Worm (Caenorhabditis elegans) whole organism, L1 larva: ENCODE measurements around the gene C50E3.11.
A peak's percentile ranks its signal among the peaks of the same experiment; 100 is the strongest.

Experiments used
- C04F5.9 ChIP-seq: sonication (generic microtip); optimal IDR thresholded peaks from 2 replicates; lab custom pipeline; 2016; ENCODE audit warnings: missing genetic modification characterization, missing compliant biosample characterization
- C16A3.4 ChIP-seq: fragments of 150-350 bp; optimal IDR thresholded peaks from 2 replicates; lab custom pipeline; 2014; ENCODE audit warnings: missing biosample characterization, missing genetic modification characterization
- Y116A8C.19 ChIP-seq: sonication (generic microtip); optimal IDR thresholded peaks from 2 replicates; lab custom pipeline; 2016; ENCODE audit warnings: missing compliant biosample characterization, missing genetic modification characterization, borderline replicate concordance
- alr-1 ChIP-seq: fragments of 200-800 bp; sonication (Bioruptor generic); optimal IDR thresholded peaks from 2 replicates; lab custom pipeline; 2018; ENCODE audit warnings: borderline replicate concordance, mild to moderate bottlenecking, missing genetic modification characterization, missing compliant biosample characterization
- ama-1 ChIP-seq: fragments of 150-350 bp; optimal IDR thresholded peaks from 2 replicates; lab custom pipeline; 2014
- ceh-63 ChIP-seq: fragments of 200-800 bp; sonication (Bioruptor generic); optimal IDR thresholded peaks from 2 replicates; lab custom pipeline; 2018; ENCODE audit warnings: mild to moderate bottlenecking, missing genetic modification characterization, missing compliant biosample characterization
- ceh-8 ChIP-seq: fragments of 200-800 bp; sonication (Bioruptor generic); optimal IDR thresholded peaks from 2 replicates; lab custom pipeline; 2018; ENCODE audit warnings: mild to moderate bottlenecking, missing genetic modification characterization, moderate library complexity, missing compliant biosample characterization
- ceh-88 ChIP-seq: fragments of 200-800 bp; sonication (Bioruptor generic); IDR thresholded peaks from 2 replicates; pipeline ENCODE4 v1.3.6; 2022; ENCODE audit warnings: missing genetic modification characterization, missing compliant biosample characterization
- ceh-90 ChIP-seq: sonication (generic microtip); optimal IDR thresholded peaks from 2 replicates; lab custom pipeline; 2016; ENCODE audit warnings: missing genetic modification characterization, missing compliant biosample characterization
- ces-1 ChIP-seq: fragments of 150-350 bp; optimal IDR thresholded peaks from 2 replicates; lab custom pipeline; 2014; ENCODE audit warnings: missing biosample characterization, missing genetic modification reagents, missing genetic modification characterization
- dsc-1 ChIP-seq: sonication (generic microtip); optimal IDR thresholded peaks from 2 replicates; lab custom pipeline; 2016; ENCODE audit warnings: mild to moderate bottlenecking, missing genetic modification characterization, missing compliant biosample characterization
- efl-1 ChIP-seq, 4 experiments: fragments of 150-350 bp; optimal IDR thresholded peaks in 3 of 4; peaks in 1 of 4; 1 replicate in 1 of 4; 2 replicates in 3 of 4; lab custom pipeline; 2014; ENCODE audit warnings: missing biosample characterization in 2 of 4, missing genetic modification characterization in 2 of 4, missing genetic modification reagents in 2 of 4
- egl-27 ChIP-seq, 2 experiments: fragments of 150-350 bp in 1 of 2; sonication (generic microtip); optimal IDR thresholded peaks; 3 replicates each; lab custom pipeline; 2017 to 2018; ENCODE audit warnings: missing biosample characterization in 2 of 2, missing genetic modification characterization in 2 of 2, missing genetic modification reagents in 2 of 2
- elt-2 ChIP-seq: sonication (generic microtip); optimal IDR thresholded peaks from 2 replicates; lab custom pipeline; 2016; ENCODE audit warnings: missing genetic modification characterization, mild to moderate bottlenecking, inconsistent platforms, missing compliant biosample characterization, missing genetic modification reagents
- elt-3 ChIP-seq, 6 experiments: fragments of 150-350 bp in 1 of 6; sonication (generic microtip); optimal IDR thresholded peaks; 2 replicates each; lab custom pipeline; 2017 to 2018; ENCODE audit warnings: missing biosample characterization in 6 of 6, missing genetic modification characterization in 6 of 6, inconsistent platforms in 1 of 6
- ets-5 ChIP-seq: fragments of 200-800 bp; sonication (Bioruptor generic); IDR thresholded peaks from 2 replicates; pipeline ENCODE4 v1.3.6; 2022; ENCODE audit warnings: missing genetic modification characterization, missing compliant biosample characterization
- fkh-10 ChIP-seq: sonication (generic microtip); optimal IDR thresholded peaks from 2 replicates; lab custom pipeline; 2017; ENCODE audit warnings: missing biosample characterization, missing genetic modification reagents, missing genetic modification characterization
- fos-1 ChIP-seq: fragments of 150-350 bp; optimal IDR thresholded peaks from 2 replicates; lab custom pipeline; 2014; ENCODE audit warnings: missing biosample characterization, missing genetic modification characterization
- hlh-17 ChIP-seq: fragments of 200-800 bp; sonication (Bioruptor generic); optimal IDR thresholded peaks from 2 replicates; lab custom pipeline; 2018; ENCODE audit warnings: missing genetic modification characterization, mild to moderate bottlenecking, missing compliant biosample characterization, moderate library complexity, borderline replicate concordance
- hpl-2 ChIP-seq: fragments of 150-350 bp; optimal IDR thresholded peaks from 2 replicates; lab custom pipeline; 2014; ENCODE audit warnings: missing biosample characterization, missing genetic modification reagents, missing genetic modification characterization
- irx-1 ChIP-seq: sonication (generic microtip); optimal IDR thresholded peaks from 2 replicates; lab custom pipeline; 2016; ENCODE audit warnings: missing genetic modification characterization, missing compliant biosample characterization
- jun-1 ChIP-seq: fragments of 150-350 bp; optimal IDR thresholded peaks from 2 replicates; lab custom pipeline; 2014; ENCODE audit warnings: missing biosample characterization, missing genetic modification reagents, missing genetic modification characterization
- lin-14 ChIP-seq: fragments of 200-800 bp; sonication (Bioruptor generic); optimal IDR thresholded peaks from 2 replicates; lab custom pipeline; 2018; ENCODE audit warnings: mild to moderate bottlenecking, missing genetic modification characterization, moderate library complexity, missing compliant biosample characterization
- lin-15B ChIP-seq: fragments of 150-350 bp; sonication (generic microtip); optimal IDR thresholded peaks from 3 replicates; lab custom pipeline; 2014; ENCODE audit warnings: missing biosample characterization, missing genetic modification characterization
- lir-3 ChIP-seq: sonication (generic microtip); optimal IDR thresholded peaks from 2 replicates; lab custom pipeline; 2016; ENCODE audit warnings: mild to moderate bottlenecking, missing genetic modification characterization, moderate library complexity, missing compliant biosample characterization; ENCODE audit not compliant: poor library complexity
- mab-9 ChIP-seq: fragments of 200-800 bp; sonication (Bioruptor generic); IDR thresholded peaks from 2 replicates; pipeline ENCODE4 v1.3.6; 2022; ENCODE audit warnings: missing genetic modification reagents, missing genetic modification characterization, missing compliant biosample characterization
- mep-1 ChIP-seq: fragments of 150-350 bp; optimal IDR thresholded peaks from 2 replicates; lab custom pipeline; 2014; ENCODE audit warnings: missing biosample characterization, missing genetic modification characterization
- nhr-19 ChIP-seq: fragments of 200-800 bp; sonication (Bioruptor generic); conservative IDR thresholded peaks from 2 replicates; pipeline ENCODE4 v1.3.6; 2022; ENCODE audit warnings: missing genetic modification characterization, missing compliant biosample characterization
- nhr-20 ChIP-seq: sonication (generic microtip); optimal IDR thresholded peaks from 2 replicates; lab custom pipeline; 2016; ENCODE audit warnings: mild to moderate bottlenecking, missing genetic modification characterization, missing compliant biosample characterization
- nhr-47 ChIP-seq: sonication (generic microtip); optimal IDR thresholded peaks from 2 replicates; lab custom pipeline; 2016; ENCODE audit warnings: mild to moderate bottlenecking, missing genetic modification characterization, moderate library complexity, missing compliant biosample characterization
- nhr-71 ChIP-seq: sonication (generic microtip); optimal IDR thresholded peaks from 2 replicates; lab custom pipeline; 2016; ENCODE audit warnings: mild to moderate bottlenecking, missing genetic modification characterization, moderate library complexity, missing compliant biosample characterization
- nhr-76 ChIP-seq: sonication (generic microtip); optimal IDR thresholded peaks from 2 replicates; lab custom pipeline; 2017; ENCODE audit warnings: missing biosample characterization, missing genetic modification characterization
- nhr-85 ChIP-seq: sonication (generic microtip); peaks from one replicate; lab custom pipeline; 2016; ENCODE audit warnings: missing genetic modification characterization, inconsistent platforms, missing compliant biosample characterization
- pax-3 ChIP-seq: fragments of 200-800 bp; sonication (Bioruptor generic); optimal IDR thresholded peaks from 2 replicates; lab custom pipeline; 2018; ENCODE audit warnings: mild to moderate bottlenecking, missing genetic modification characterization, moderate library complexity, missing compliant biosample characterization
- pqm-1 ChIP-seq: sonication (generic microtip); optimal IDR thresholded peaks from 3 replicates; lab custom pipeline; 2017; ENCODE audit warnings: missing biosample characterization, missing genetic modification characterization
- rnt-1 ChIP-seq: sonication (generic microtip); optimal IDR thresholded peaks from 2 replicates; lab custom pipeline; 2016; ENCODE audit warnings: mild to moderate bottlenecking, missing genetic modification characterization, moderate library complexity, missing compliant biosample characterization
- skn-1 ChIP-seq: fragments of 150-350 bp; optimal IDR thresholded peaks from 2 replicates; lab custom pipeline; 2014; ENCODE audit warnings: missing biosample characterization, missing genetic modification characterization
- snpc-4 ChIP-seq: fragments of 150-350 bp; optimal IDR thresholded peaks from 2 replicates; lab custom pipeline; 2014; ENCODE audit warnings: missing biosample characterization, missing genetic modification characterization
- snu-23 ChIP-seq: sonication (generic microtip); optimal IDR thresholded peaks from 2 replicates; lab custom pipeline; 2016; ENCODE audit warnings: missing genetic modification characterization, missing compliant biosample characterization
- sox-4 ChIP-seq: sonication (generic microtip); optimal IDR thresholded peaks from 2 replicates; lab custom pipeline; 2016; ENCODE audit warnings: missing genetic modification characterization, missing compliant biosample characterization
- sptf-1 ChIP-seq: fragments of 150-350 bp; optimal IDR thresholded peaks from 2 replicates; lab custom pipeline; 2014; ENCODE audit warnings: missing biosample characterization, missing genetic modification characterization
- sup-37 ChIP-seq: fragments of 200-800 bp; sonication (Bioruptor generic); optimal IDR thresholded peaks from 2 replicates; lab custom pipeline; 2018; ENCODE audit warnings: mild to moderate bottlenecking, missing genetic modification characterization, missing compliant biosample characterization
- tbx-2 ChIP-seq: sonication (generic microtip); optimal IDR thresholded peaks from 2 replicates; lab custom pipeline; 2016; ENCODE audit warnings: missing genetic modification characterization, missing compliant biosample characterization
- tlp-1 ChIP-seq: fragments of 150-350 bp; optimal IDR thresholded peaks from 2 replicates; lab custom pipeline; 2014; ENCODE audit warnings: missing biosample characterization, missing genetic modification characterization
- unc-62 ChIP-seq: fragments of 150-350 bp; optimal IDR thresholded peaks from 2 replicates; lab custom pipeline; 2014; ENCODE audit warnings: missing biosample characterization, missing genetic modification reagents, missing genetic modification characterization
- unc-98 ChIP-seq: fragments of 200-800 bp; sonication (Bioruptor generic); IDR thresholded peaks from 2 replicates; pipeline ENCODE4 v1.3.6; 2022; ENCODE audit warnings: missing genetic modification characterization, missing compliant biosample characterization
- xbp-1 ChIP-seq: sonication (generic microtip); optimal IDR thresholded peaks from 2 replicates; lab custom pipeline; 2016; ENCODE audit warnings: missing genetic modification characterization, missing compliant biosample characterization
- ztf-11 ChIP-seq, 2 experiments: sonication (generic microtip); optimal IDR thresholded peaks; 2 replicates each; lab custom pipeline; 2016 to 2017; ENCODE audit warnings: missing genetic modification characterization in 2 of 2, missing biosample characterization in 1 of 2, missing compliant biosample characterization in 1 of 2
- ztf-4 ChIP-seq: fragments of 150-350 bp; optimal IDR thresholded peaks from 2 replicates; lab custom pipeline; 2014; ENCODE audit warnings: missing biosample characterization, missing genetic modification characterization

C50E3.11 gene

ce11 chrV:7580378-7580777 lies 22.9 kb downstream of the C50E3.11 start, which contains the start of gene ets-6 (continued):
- TF ChIP-seq skn-1 (tag; lab: Kevin White, UChicago): peak; percentile 25
- peak; percentile 76 for TF ChIP-seq nhr-71 (tag; lab: Kevin White, UChicago)
- TF ChIP-seq tbx-2 (tag; lab: Kevin White, UChicago): peak; percentile 54
- peak; percentile 55 for TF ChIP-seq xbp-1
- peak; percentile 27 for TF ChIP-seq C16A3.4 (tag; lab: Kevin White, UChicago)
- peak; percentile 70 for TF ChIP-seq nhr-47 (tag; lab: Kevin White, UChicago)
- no peak for TF ChIP-seq ces-1 (GFP tag; lab: Kevin White, UChicago)
- peak; percentile 75 to 77 for TF ChIP-seq efl-1 (optimal IDR thresholded peaks at IDR 0.05; lab: Kevin White, UChicago)
- TF ChIP-seq efl-1 (GFP tag; optimal IDR thresholded peaks at IDR 0.05 in 1 of 2; lab: Kevin White, UChicago): peak; percentile 67 to 96
- TF ChIP-seq ceh-88 (GFP tag; lab: Robert Waterston, UW): no peak

- TF ChIP-seq lin-14 (peak; percentile 66), unc-62 (no peak), sox-4 (tag; lab: Kevin White, UChicago) (no peak), ceh-8 (GFP tag; lab: Kevin White, UChicago) (peak; percentile 27), mab-9 (GFP tag; lab: Robert Waterston, UW) (no peak), elt-3 (tag; optimal IDR thresholded peaks at IDR 0.05; lab: Kevin White, UChicago) (peak in 2 of 6 experiments; percentile 23 to 35), snpc-4 (tag; lab: Kevin White, UChicago) (peak; percentile 41), Y116A8C.19 (tag; lab: Kevin White, UChicago) (no peak), nhr-19 (GFP tag; lab: Robert Waterston, UW) (peak; percentile 70), nhr-20 (tag; lab: Kevin White, UChicago) (peak; percentile 77), ztf-11 (tag; optimal IDR thresholded peaks at IDR 0.05; lab: Kevin White, UChicago) (peak in 1 of 2 experiments; percentile 33), pqm-1 (tag; lab: Kevin White, UChicago) (no peak), jun-1 (tag; lab: Kevin White, UChicago) (peak; percentile 30), mep-1 (peak; percentile 87), fkh-10 (no peak), egl-27 (tag; optimal IDR thresholded peaks at IDR 0.05; lab: Kevin White, UChicago) (no peak), nhr-76 (tag; lab: Kevin White, UChicago) (no peak), ztf-4 (tag; lab: Kevin White, UChicago) (no peak), pax-3 (tag; lab: Kevin White, UChicago) (no peak), alr-1 (tag; lab: Kevin White, UChicago) (no peak), xbp-1 (peak; percentile 72), ceh-63 (GFP tag; lab: Kevin White, UChicago) (no peak), lin-15B (tag; lab: Kevin White, UChicago) (peak; percentile 63), nhr-85 (tag; lab: Kevin White, UChicago) (peak; percentile 81), lir-3 (tag; lab: Kevin White, UChicago) (peak; percentile 18), C16A3.4 (tag; lab: Kevin White, UChicago) (peak; percentile 74), snu-23 (peak; percentile 84), fos-1 (peak; percentile 34), elt-2 (no peak), hlh-17 (GFP tag; lab: Kevin White, UChicago) (no peak), ces-1 (GFP tag; lab: Kevin White, UChicago) (no peak), tlp-1 (tag; lab: Kevin White, UChicago) (no peak), sup-37 (GFP tag; lab: Kevin White, UChicago) (no peak), C04F5.9 (tag; lab: Kevin White, UChicago) (no peak), ama-1 (lab: Kevin White, UChicago) (peak; percentile 29), unc-98 (GFP tag; lab: Robert Waterston, UW) (no peak), ets-5 (GFP tag; lab: Robert Waterston, UW) (no peak), irx-1 (peak; percentile 46), rnt-1 (peak; percentile 79), hpl-2 (no peak), nhr-71 (tag; lab: Kevin White, UChicago) (peak; percentile 84), skn-1 (tag; lab: Kevin White, UChicago) (peak; percentile 54), ceh-90 (tag; lab: Kevin White, UChicago) (no peak), dsc-1 (tag; lab: Kevin White, UChicago) (peak; percentile 68), sptf-1 (tag; lab: Kevin White, UChicago) (no peak), nhr-47 (tag; lab: Kevin White, UChicago) (peak; percentile 81)
These were observed 27.7 kb downstream of the C50E3.11 start, which contains the start of the genes snu-66 and ints-9 for ce11 chrV:7575563-7575962. Gene snu-66, minus strand, starts transcription at chrV:7575670. Gene ints-9, plus strand, starts transcription at chrV:7575802.
